Worm (Caenorhabditis elegans) whole organism, L4 larva: ENCODE results near the gene scl-2.

Source experiments
- F10B5.3 ChIP-seq: sonication (generic microtip); optimal IDR thresholded peaks from 2 replicates; lab custom pipeline; 2016; ENCODE audit warnings: mild to moderate bottlenecking, missing genetic modification characterization, missing compliant biosample characterization
- F37D6.2 ChIP-seq: sonication (generic microtip); optimal IDR thresholded peaks from 2 replicates; lab custom pipeline; 2016; ENCODE audit warnings: mild to moderate bottlenecking, missing genetic modification characterization, missing compliant biosample characterization
- T20F7.1 ChIP-seq: fragments of 200-800 bp; sonication (Bioruptor generic); optimal IDR thresholded peaks from 2 replicates; lab custom pipeline; 2018; ENCODE audit warnings: mild to moderate bottlenecking, missing genetic modification characterization, missing compliant biosample characterization
- T26A8.4 ChIP-seq: fragments of 200-800 bp; sonication (Bioruptor generic); IDR thresholded peaks from 2 replicates; pipeline ENCODE4 v1.3.6; 2022; ENCODE audit warnings: missing genetic modification characterization, missing compliant biosample characterization
- Y5F2A.4 ChIP-seq: fragments of 200-800 bp; sonication (Bioruptor generic); optimal IDR thresholded peaks from 2 replicates; lab custom pipeline; 2018; ENCODE audit warnings: mild to moderate bottlenecking, missing genetic modification characterization, missing compliant biosample characterization
- aha-1 ChIP-seq: fragments of 150-350 bp; peaks from one replicate; lab custom pipeline; 2014; ENCODE audit warnings: missing biosample characterization, missing genetic modification characterization
- ceh-44 ChIP-seq: fragments of 200-800 bp; sonication (Bioruptor generic); IDR thresholded peaks from 2 replicates; pipeline ENCODE4 v1.3.6; 2022; ENCODE audit warnings: missing genetic modification reagents, missing genetic modification characterization, missing compliant biosample characterization
- ces-1 ChIP-seq: fragments of 150-350 bp; sonication (generic microtip); optimal IDR thresholded peaks from 4 replicates; lab custom pipeline; 2014; ENCODE audit warnings: missing biosample characterization, missing genetic modification reagents, missing genetic modification characterization
- ctbp-1 ChIP-seq: fragments of 200-800 bp; sonication (Bioruptor generic); IDR thresholded peaks from 2 replicates; pipeline ENCODE4 v1.3.6; 2022; ENCODE audit warnings: missing genetic modification reagents, missing genetic modification characterization, missing compliant biosample characterization
- dve-1 ChIP-seq: sonication (generic microtip); optimal IDR thresholded peaks from 2 replicates; lab custom pipeline; 2017; ENCODE audit warnings: antibody characterized with exemption, mild to moderate bottlenecking, missing genetic modification characterization, missing compliant biosample characterization; ENCODE audit not compliant: insufficient read depth
- egl-43 ChIP-seq: fragments of 200-800 bp; sonication (Bioruptor generic); IDR thresholded peaks from 2 replicates; pipeline ENCODE4 v1.3.6; 2022; ENCODE audit warnings: missing genetic modification reagents, missing genetic modification characterization, missing compliant biosample characterization
- fos-1 ChIP-seq: fragments of 150-350 bp; optimal IDR thresholded peaks from 2 replicates; lab custom pipeline; 2014; ENCODE audit warnings: missing biosample characterization, missing genetic modification characterization
- hif-1 ChIP-seq, 2 experiments: sonication (generic microtip); optimal IDR thresholded peaks; 2 replicates each; lab custom pipeline; 2016 to 2017; ENCODE audit warnings: missing compliant biosample characterization in 2 of 2, missing genetic modification characterization in 2 of 2, missing genetic modification reagents in 2 of 2, missing genotype in 2 of 2, mild to moderate bottlenecking in 1 of 2
- hlh-30 ChIP-seq: sonication (generic microtip); optimal IDR thresholded peaks from 2 replicates; lab custom pipeline; 2017; ENCODE audit warnings: antibody characterized with exemption, mild to moderate bottlenecking, missing genetic modification characterization, missing compliant biosample characterization; ENCODE audit not compliant: insufficient read depth
- hmg-1.1 ChIP-seq: fragments of 200-800 bp; sonication (Bioruptor generic); IDR thresholded peaks from 2 replicates; pipeline ENCODE4 v1.3.6; 2022; ENCODE audit warnings: missing genetic modification reagents, missing genetic modification characterization, missing compliant biosample characterization
- lim-7 ChIP-seq: fragments of 200-800 bp; sonication (Bioruptor generic); IDR thresholded peaks from 2 replicates; pipeline ENCODE4 v1.3.6; 2022; ENCODE audit warnings: missing genetic modification characterization, missing compliant biosample characterization
- lin-29 ChIP-seq: fragments of 200-800 bp; sonication (Bioruptor generic); IDR thresholded peaks from 2 replicates; pipeline ENCODE4 v1.3.6; 2022; ENCODE audit warnings: missing genetic modification reagents, missing genetic modification characterization, missing compliant biosample characterization
- lsy-2 ChIP-seq, 2 experiments: fragments of 150-350 bp in 1 of 2; sonication (generic microtip) in 1 of 2; optimal IDR thresholded peaks; 2 replicates each; lab custom pipeline; 2014 to 2017; ENCODE audit warnings: missing biosample characterization in 2 of 2, missing genetic modification characterization in 2 of 2
- mdl-1 ChIP-seq, 2 experiments: fragments of 150-350 bp in 1 of 2; sonication (generic microtip) in 1 of 2; optimal IDR thresholded peaks; 2 replicates each; lab custom pipeline; 2014 to 2017; ENCODE audit warnings: missing biosample characterization in 2 of 2, missing genetic modification characterization in 2 of 2
- mep-1 ChIP-seq: fragments of 150-350 bp; sonication (generic microtip); optimal IDR thresholded peaks from 3 replicates; lab custom pipeline; 2014; ENCODE audit warnings: missing biosample characterization, missing genetic modification characterization
- mes-2 ChIP-seq: sonication (generic microtip); optimal IDR thresholded peaks from 2 replicates; lab custom pipeline; 2016; ENCODE audit warnings: missing genotype, mild to moderate bottlenecking, missing genetic modification characterization, missing compliant biosample characterization; ENCODE audit not compliant: poor library complexity, severe bottlenecking
- mxl-2 ChIP-seq: fragments of 200-800 bp; sonication (Bioruptor generic); conservative IDR thresholded peaks from 2 replicates; pipeline ENCODE4 v1.3.6; 2022; ENCODE audit warnings: missing genetic modification reagents, missing genetic modification characterization, missing compliant biosample characterization
- mxl-3 ChIP-seq: fragments of 200-800 bp; sonication (Bioruptor generic); optimal IDR thresholded peaks from 2 replicates; lab custom pipeline; 2018; ENCODE audit warnings: mild to moderate bottlenecking, missing genetic modification characterization, missing compliant biosample characterization
- nhr-10 ChIP-seq: fragments of 150-350 bp; optimal IDR thresholded peaks from 2 replicates; lab custom pipeline; 2014; ENCODE audit warnings: missing biosample characterization, missing genetic modification characterization
- nhr-102 ChIP-seq: sonication (generic microtip); optimal IDR thresholded peaks from 2 replicates; lab custom pipeline; 2016; ENCODE audit warnings: mild to moderate bottlenecking, missing genetic modification characterization, moderate library complexity, missing compliant biosample characterization
- nhr-11 ChIP-seq: fragments of 150-350 bp; optimal IDR thresholded peaks from 2 replicates; lab custom pipeline; 2014; ENCODE audit warnings: missing biosample characterization, missing genetic modification characterization
- nhr-42 ChIP-seq: fragments of 200-800 bp; sonication (Bioruptor generic); IDR thresholded peaks from 2 replicates; pipeline ENCODE4 v1.3.6; 2022; ENCODE audit warnings: missing genetic modification characterization, missing compliant biosample characterization
- nhr-48 ChIP-seq: sonication (generic microtip); optimal IDR thresholded peaks from 2 replicates; lab custom pipeline; 2016; ENCODE audit warnings: mild to moderate bottlenecking, missing genetic modification characterization, missing compliant biosample characterization
- nhr-76 ChIP-seq: fragments of 150-350 bp; optimal IDR thresholded peaks from 2 replicates; lab custom pipeline; 2014; ENCODE audit warnings: missing biosample characterization, missing genetic modification characterization
- nhr-77 ChIP-seq: fragments of 150-350 bp; optimal IDR thresholded peaks from 2 replicates; lab custom pipeline; 2014; ENCODE audit warnings: missing biosample characterization, missing genetic modification characterization
- php-3 ChIP-seq: fragments of 200-800 bp; sonication (Bioruptor generic); IDR thresholded peaks from 2 replicates; pipeline ENCODE4 v1.3.6; 2022; ENCODE audit warnings: missing genetic modification reagents, missing genetic modification characterization, missing compliant biosample characterization
- pqm-1 ChIP-seq: sonication (generic microtip); optimal IDR thresholded peaks from 2 replicates; lab custom pipeline; 2017; ENCODE audit warnings: missing biosample characterization, missing genetic modification characterization
- rbr-2 ChIP-seq: sonication (generic microtip); optimal IDR thresholded peaks from 2 replicates; lab custom pipeline; 2016; ENCODE audit warnings: missing genotype, missing genetic modification characterization, missing compliant biosample characterization
- sdz-12 ChIP-seq: fragments of 200-800 bp; sonication (Bioruptor generic); optimal IDR thresholded peaks from 2 replicates; lab custom pipeline; 2018; ENCODE audit warnings: mild to moderate bottlenecking, missing genetic modification characterization, missing compliant biosample characterization
- set-16 ChIP-seq: fragments of 200-800 bp; sonication (Bioruptor generic); IDR thresholded peaks from 2 replicates; pipeline ENCODE4 v1.3.6; 2022; ENCODE audit warnings: missing genetic modification reagents, missing genetic modification characterization, missing compliant biosample characterization
- snpc-1.2 ChIP-seq: fragments of 200-800 bp; sonication (Bioruptor generic); IDR thresholded peaks from 2 replicates; pipeline ENCODE4 v1.3.6; 2022; ENCODE audit warnings: missing genetic modification reagents, missing genetic modification characterization, missing compliant biosample characterization
- snpc-4 ChIP-seq: fragments of 150-350 bp; optimal IDR thresholded peaks from 2 replicates; lab custom pipeline; 2014; ENCODE audit warnings: missing biosample characterization, missing genetic modification characterization
- spr-3 ChIP-seq: fragments of 200-800 bp; sonication (Bioruptor generic); optimal IDR thresholded peaks from 2 replicates; lab custom pipeline; 2018; ENCODE audit warnings: mild to moderate bottlenecking, missing genetic modification characterization, missing compliant biosample characterization
- tra-1 ChIP-seq: fragments of 200-800 bp; sonication (Bioruptor generic); IDR thresholded peaks from 2 replicates; pipeline ENCODE4 v1.3.6; 2022; ENCODE audit warnings: missing genetic modification reagents, missing genetic modification characterization, missing compliant biosample characterization
- unc-62 ChIP-seq, 3 experiments: fragments of 150-350 bp in 1 of 3; sonication (generic microtip); optimal IDR thresholded peaks in 2 of 3; peaks in 1 of 3; 1 replicate in 1 of 3; 2 replicates in 2 of 3; lab custom pipeline; 2014 to 2017; ENCODE audit warnings: missing biosample characterization in 3 of 3, missing genetic modification characterization in 3 of 3, missing genetic modification reagents in 3 of 3, missing genotype in 1 of 3
- zfp-3 ChIP-seq: fragments of 200-800 bp; sonication (Bioruptor generic); conservative IDR thresholded peaks from 2 replicates; pipeline ENCODE4 v1.3.6; 2022; ENCODE audit warnings: missing genetic modification reagents, missing genetic modification characterization, missing compliant biosample characterization
- zip-2 ChIP-seq: fragments of 150-350 bp; optimal IDR thresholded peaks from 2 replicates; lab custom pipeline; 2014; ENCODE audit warnings: missing biosample characterization, missing genetic modification characterization
- ztf-11 ChIP-seq: fragments of 150-350 bp; optimal IDR thresholded peaks from 2 replicates; lab custom pipeline; 2014; ENCODE audit warnings: missing biosample characterization, missing genetic modification characterization

The scl-2 gene

DNA sequence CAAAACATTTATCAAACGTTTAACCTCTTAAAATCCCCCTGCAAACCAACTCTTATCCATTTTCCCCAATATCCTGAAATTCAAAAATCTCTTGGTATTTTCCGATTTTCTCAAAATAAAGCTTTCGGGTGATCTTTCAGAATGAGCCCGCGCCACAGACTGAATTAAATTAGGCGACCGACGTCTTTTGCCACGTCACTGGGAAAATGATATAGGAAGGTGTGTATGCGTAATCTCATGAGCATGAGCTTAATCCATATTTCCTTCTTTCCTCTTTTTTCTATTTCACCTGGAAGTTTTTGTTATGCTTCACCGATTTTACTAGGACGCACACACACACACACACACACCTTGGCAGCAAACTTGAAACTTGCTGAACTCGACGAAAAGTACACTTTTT, 36.5 kb upstream of the scl-2 start:
- TF ChIP-seq aha-1 (tag; lab: Kevin White, UChicago), result peak; percentile 70
- TF ChIP-seq nhr-42 (GFP tag; lab: Robert Waterston, UW), result no peak

DNA sequence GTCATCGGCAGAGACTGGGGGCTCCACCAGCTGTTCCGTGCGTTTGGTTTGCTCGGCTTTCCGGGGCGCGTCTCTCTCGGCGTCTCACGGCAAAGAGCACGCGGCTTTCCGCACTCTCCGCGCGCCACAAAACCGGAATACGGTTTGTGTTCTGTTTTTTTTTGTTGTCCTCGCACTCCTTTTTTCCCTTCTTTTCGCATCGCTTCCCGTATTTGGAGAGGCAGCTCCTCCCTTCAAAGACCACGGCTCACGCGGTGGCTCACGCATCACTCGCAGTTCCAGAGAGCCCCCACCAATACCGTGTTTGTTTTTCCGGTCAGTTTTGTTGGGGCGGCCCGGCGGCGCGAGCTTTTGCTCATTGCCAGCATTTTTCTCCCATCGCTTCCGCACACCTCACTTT, 34.6 kb upstream of the scl-2 start:
- TF ChIP-seq aha-1 (tag; lab: Kevin White, UChicago) (peak; percentile 63), egl-43 (GFP tag; lab: Robert Waterston, UW) (0 out of 2 replicates have a peak, but pooled peaks have one; percentile 26), zip-2 (tag; lab: Kevin White, UChicago) (no peak), mdl-1 (tag; optimal IDR thresholded peaks at IDR 0.05; lab: Kevin White, UChicago) (no peak), hmg-1.1 (GFP tag; lab: Robert Waterston, UW) (0 out of 2 replicates have a peak, but pooled peaks have one; percentile 12), set-16 (GFP tag; lab: Robert Waterston, UW) (peak; percentile 83)

DNA sequence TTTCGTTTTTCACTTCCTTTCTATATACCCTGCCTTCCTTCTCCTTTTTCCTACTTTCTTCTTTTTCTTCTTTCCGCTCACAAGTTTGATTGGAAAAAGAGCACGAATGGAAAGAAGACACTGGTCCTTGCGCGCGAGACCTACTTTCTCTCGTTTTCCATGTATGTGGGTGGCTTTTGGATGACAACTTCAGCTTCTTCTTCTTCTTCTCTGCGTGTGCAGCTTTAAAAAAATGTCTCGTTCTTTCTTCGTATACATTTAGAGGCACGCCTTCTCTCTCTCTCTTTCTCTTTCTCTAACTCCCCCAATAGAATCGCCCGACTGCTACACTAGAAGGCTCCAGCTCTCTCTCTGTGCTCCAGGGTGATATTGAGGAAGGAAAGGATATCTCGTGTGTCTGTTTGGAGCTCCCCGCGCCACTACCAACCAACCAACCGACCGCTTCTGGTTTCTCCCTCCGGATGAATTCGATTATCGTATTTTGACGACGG, 31.6 kb upstream of the scl-2 start:
- TF ChIP-seq snpc-1.2 (GFP tag; lab: Robert Waterston, UW), result no peak
- TF ChIP-seq mxl-3 (GFP tag; lab: Kevin White, UChicago), result no peak
- TF ChIP-seq aha-1 (tag; lab: Kevin White, UChicago), result peak; percentile 90
- peak; percentile 32 for TF ChIP-seq mes-2 (tag; lab: Kevin White, UChicago)
- TF ChIP-seq sdz-12 (GFP tag; lab: Kevin White, UChicago), result no peak
- TF ChIP-seq zfp-3 (GFP tag; lab: Robert Waterston, UW), result no peak
- no peak for TF ChIP-seq nhr-11 (tag; lab: Kevin White, UChicago)
- TF ChIP-seq dve-1 (tag; lab: Kevin White, UChicago), result no peak
- TF ChIP-seq hmg-1.1 (GFP tag; lab: Robert Waterston, UW), result peak; percentile 46; the same call in 1 of the 2 replicates
- TF ChIP-seq rbr-2 (tag; lab: Kevin White, UChicago), result peak; percentile 29
- TF ChIP-seq tra-1, result no peak
- peak; percentile 14 for TF ChIP-seq ces-1 (GFP tag; lab: Kevin White, UChicago)
- TF ChIP-seq ctbp-1 (GFP tag; lab: Robert Waterston, UW), result 0 out of 2 replicates have a peak, but pooled peaks have one; percentile 33
- peak in 1 of 2 experiments; percentile 29 for TF ChIP-seq hif-1 (tag; optimal IDR thresholded peaks at IDR 0.05; lab: Kevin White, UChicago)
- TF ChIP-seq hlh-30, result peak; percentile 17
- no peak for TF ChIP-seq nhr-102 (tag; lab: Kevin White, UChicago)
- peak in 1 of 2 experiments; percentile 57 for TF ChIP-seq unc-62 (GFP tag; optimal IDR thresholded peaks at IDR 0.05 in 1 of 2; lab: Kevin White, UChicago)
- no peak for TF ChIP-seq unc-62 (tag; optimal IDR thresholded peaks at IDR 0.05; lab: Kevin White, UChicago)
- no peak for TF ChIP-seq egl-43 (GFP tag; lab: Robert Waterston, UW)
- no peak for TF ChIP-seq spr-3 (GFP tag; lab: Kevin White, UChicago)
- TF ChIP-seq set-16 (GFP tag; lab: Robert Waterston, UW), result peak; percentile 42; the same call in 1 of the 2 replicates
- peak; percentile 30 to 57 for TF ChIP-seq lsy-2 (tag; optimal IDR thresholded peaks at IDR 0.05; lab: Kevin White, UChicago)
- TF ChIP-seq F37D6.2 (tag; lab: Kevin White, UChicago), result peak; percentile 11
- no peak for TF ChIP-seq lin-29 (GFP tag; lab: Robert Waterston, UW)
- TF ChIP-seq lim-7 (GFP tag; lab: Robert Waterston, UW), result no peak
- peak; percentile 61 for TF ChIP-seq mep-1 (tag; lab: Kevin White, UChicago)
- peak in 1 of 2 experiments; percentile 62 for TF ChIP-seq mdl-1 (tag; optimal IDR thresholded peaks at IDR 0.05; lab: Kevin White, UChicago)
- TF ChIP-seq pqm-1 (tag; lab: Kevin White, UChicago), result no peak
- TF ChIP-seq, all 104 proteins: peak for 14

DNA sequence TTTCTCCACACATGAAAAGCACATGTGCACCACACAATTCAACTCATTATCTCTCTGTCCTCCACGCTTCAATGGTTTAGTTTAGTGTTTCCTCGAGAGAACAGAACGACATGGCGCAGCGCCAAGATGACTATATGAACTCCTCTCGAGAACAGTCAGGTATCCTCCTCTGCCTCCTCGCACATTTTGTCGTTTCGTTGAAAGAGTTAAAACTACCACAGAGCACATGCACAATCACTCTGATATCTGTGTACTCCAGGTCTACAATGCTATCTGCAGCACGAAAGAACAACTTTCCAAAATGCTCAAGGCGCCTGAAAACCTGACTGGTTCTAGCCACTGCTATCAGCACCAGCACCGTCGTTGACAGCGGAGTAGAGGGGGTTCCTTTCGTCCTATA, 30.7 kb upstream of the scl-2 start:
- TF ChIP-seq Y5F2A.4 (GFP tag; lab: Kevin White, UChicago) (no peak), F10B5.3 (tag; lab: Kevin White, UChicago) (no peak), lin-29 (GFP tag; lab: Robert Waterston, UW) (no peak), nhr-76 (tag; lab: Kevin White, UChicago) (no peak), T26A8.4 (no peak; the same call in 1 of the 2 replicates), T20F7.1 (GFP tag; lab: Kevin White, UChicago) (no peak), lim-7 (GFP tag; lab: Robert Waterston, UW) (no peak), ztf-11 (tag; lab: Kevin White, UChicago) (no peak), nhr-48 (tag; lab: Kevin White, UChicago) (peak; percentile 95), tra-1 (no peak), ceh-44 (GFP tag; lab: Robert Waterston, UW) (no peak), fos-1 (tag; lab: Kevin White, UChicago) (no peak), nhr-77 (no peak), egl-43 (GFP tag; lab: Robert Waterston, UW) (no peak), ctbp-1 (GFP tag; lab: Robert Waterston, UW) (0 out of 2 replicates have a peak, but pooled peaks have one; percentile 39), set-16 (GFP tag; lab: Robert Waterston, UW) (no peak), php-3 (GFP tag; lab: Robert Waterston, UW) (peak; percentile 74; the same call in 1 of the 2 replicates), mxl-2 (GFP tag; lab: Robert Waterston, UW) (peak; percentile 93), nhr-10 (tag; lab: Kevin White, UChicago) (peak; percentile 17), snpc-4 (tag; lab: Kevin White, UChicago) (no peak)
